Worm (Caenorhabditis elegans) whole organism, L2 larva: ENCODE data around the gene F13B12.2.

Experiments
- elt-3 ChIP-seq: sonication (generic microtip); optimal IDR thresholded peaks from 2 replicates; lab custom pipeline; 2017; ENCODE audit warnings: missing biosample characterization, missing genetic modification characterization
- mab-5 ChIP-seq: fragments of 150-350 bp; optimal IDR thresholded peaks from 2 replicates; lab custom pipeline; 2014; ENCODE audit warnings: missing biosample characterization, missing genetic modification characterization
- unc-55 ChIP-seq: fragments of 150-350 bp; sonication (generic microtip); optimal IDR thresholded peaks from 3 replicates; lab custom pipeline; 2014; ENCODE audit warnings: missing biosample characterization, missing genetic modification reagents, missing genetic modification characterization
- unc-62 ChIP-seq: fragments of 150-350 bp; optimal IDR thresholded peaks from 2 replicates; lab custom pipeline; 2014; ENCODE audit warnings: missing biosample characterization, missing genetic modification reagents, missing genetic modification characterization

- TF ChIP-seq mab-5 (tag; lab: Kevin White, UChicago) (no peak), elt-3 (tag; lab: Kevin White, UChicago) (no peak), unc-62 (GFP tag; lab: Kevin White, UChicago) (no peak), unc-55 (GFP tag; lab: Kevin White, UChicago) (no peak)
Observed at ce11 chrIV:10391827-10392226, 37.1 kb downstream of the F13B12.2 start, which contains the start of gene spe-26.
